Fruit fly (Drosophila melanogaster): ENCODE data around the gene Neurl4.

DNA sequence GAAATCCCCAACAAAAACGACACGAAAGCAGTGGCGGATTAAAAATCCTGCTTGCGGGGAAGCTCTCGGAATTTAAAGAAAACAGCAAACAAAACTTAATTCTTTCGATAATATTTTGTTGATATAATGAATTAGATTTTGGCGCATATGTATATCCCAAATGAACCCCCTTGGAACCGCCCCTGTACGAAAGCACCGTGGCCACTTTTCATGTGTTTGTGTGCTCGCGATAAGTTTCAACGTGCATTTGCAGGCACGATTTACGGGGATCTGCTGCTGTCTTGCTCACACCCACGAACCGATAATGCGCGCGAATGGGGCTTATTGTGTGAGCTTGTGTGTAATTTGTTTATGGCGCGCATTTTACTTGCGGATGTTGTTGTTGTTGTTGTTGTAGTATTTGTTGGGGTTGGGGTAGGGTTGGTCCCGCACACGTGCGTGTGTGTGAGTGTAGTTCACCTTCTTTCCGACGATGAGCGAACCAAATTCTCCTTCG lies 44.7 kb downstream of the Neurl4 start:
- no peak for TF ChIP-seq CG8478 (optimal IDR thresholded peaks at IDR 0.05)
- no peak for TF ChIP-seq CTCF (optimal IDR thresholded peaks at IDR 0.05)

Measured in S2 (cell line).